Worm (Caenorhabditis elegans) whole organism, late embryonic: ENCODE measurements around the gene exl-1.

Source experiments
- K09A11.1 ChIP-seq: sonication (generic microtip); optimal IDR thresholded peaks from 2 replicates; lab custom pipeline; 2017; ENCODE audit warnings: antibody characterized with exemption, mild to moderate bottlenecking, missing genetic modification characterization, missing compliant biosample characterization; ENCODE audit not compliant: insufficient read depth
- elt-2 ChIP-seq: sonication (generic microtip); optimal IDR thresholded peaks from 2 replicates; lab custom pipeline; 2016; ENCODE audit warnings: missing genetic modification reagents, missing genetic modification characterization, missing compliant biosample characterization
- fkh-10 ChIP-seq: fragments of 150-350 bp; optimal IDR thresholded peaks from 2 replicates; lab custom pipeline; 2014; ENCODE audit warnings: missing biosample characterization, missing genetic modification reagents, missing genetic modification characterization
- hlh-6 ChIP-seq: sonication (generic microtip); optimal IDR thresholded peaks from 2 replicates; lab custom pipeline; 2016; ENCODE audit warnings: missing genotype, missing genetic modification characterization, missing compliant biosample characterization
- unc-42 ChIP-seq: sonication (generic microtip); optimal IDR thresholded peaks from 2 replicates; lab custom pipeline; 2016; ENCODE audit warnings: missing genotype, missing genetic modification characterization, missing compliant biosample characterization
- unc-55 ChIP-seq: sonication (generic microtip); optimal IDR thresholded peaks from 2 replicates; lab custom pipeline; 2017; ENCODE audit warnings: missing biosample characterization, missing genetic modification reagents, missing genetic modification characterization

DNA sequence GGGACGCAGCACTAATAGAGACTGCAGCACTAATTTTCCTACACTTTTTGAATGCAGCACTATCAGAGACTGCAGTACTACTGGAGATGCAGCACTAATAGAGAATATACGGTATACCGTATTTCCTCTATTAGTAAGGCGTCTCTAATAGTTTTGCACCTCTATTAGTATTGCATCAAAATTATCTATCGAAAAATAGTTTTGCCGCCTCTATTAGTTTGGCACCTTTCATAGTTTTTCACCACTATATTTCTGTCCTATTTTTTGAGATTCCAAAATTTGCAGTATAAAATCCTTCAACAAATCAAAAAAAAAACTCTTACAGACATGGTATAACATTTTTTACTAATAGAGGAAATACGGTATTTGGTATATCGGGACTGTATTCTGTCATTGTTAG is 19.5 kb downstream of the exl-1 start:
- TF ChIP-seq hlh-6 (tag; lab: Kevin White, UChicago) (no peak), fkh-10 (GFP tag; lab: Kevin White, UChicago) (no peak), unc-42 (tag; lab: Kevin White, UChicago) (no peak), elt-2 (tag; lab: Kevin White, UChicago) (no peak), K09A11.1 (tag; lab: Kevin White, UChicago) (no peak), unc-55 (GFP tag; lab: Kevin White, UChicago) (no peak)
